Worm (Caenorhabditis elegans): ENCODE measurements around the gene pgph-2.

The pgph-2 gene

DNA sequence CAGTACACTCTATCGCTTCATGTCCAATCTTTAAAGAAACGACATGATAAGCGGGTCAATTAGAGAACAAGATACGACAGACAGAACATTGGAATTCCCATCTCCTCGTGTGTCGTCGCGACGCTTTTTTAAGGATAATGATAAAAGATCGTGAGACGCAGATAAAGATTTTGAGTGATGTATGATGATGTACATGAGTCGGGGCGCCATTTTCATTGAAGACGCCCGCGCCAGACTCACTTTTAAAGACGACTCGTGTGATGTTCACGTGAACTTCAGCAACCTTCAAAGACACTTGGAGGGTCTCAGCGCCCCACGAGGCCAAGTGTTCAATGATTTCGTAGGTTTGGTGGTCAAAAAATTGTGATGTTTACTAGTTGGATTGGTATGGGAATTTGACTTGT is 3.4 kb downstream of the pgph-2 start (continued):
- no peak for TF ChIP-seq ztf-25 (GFP tag; IDR thresholded peaks at IDR 0.05)
- no peak for TF ChIP-seq B0261.1 (tag; optimal IDR thresholded peaks at IDR 0.05)
- no peak for TF ChIP-seq dpl-1 (GFP tag; optimal IDR thresholded peaks at IDR 0.05)
- TF ChIP-seq ceh-91 (GFP tag; IDR thresholded peaks at IDR 0.05): no peak
- no peak for TF ChIP-seq madf-8 (GFP tag; conservative IDR thresholded peaks at IDR 0.05)
- no peak for TF ChIP-seq nhr-27 (tag; optimal IDR thresholded peaks at IDR 0.05)
- no peak for TF ChIP-seq attf-5 (GFP tag; optimal IDR thresholded peaks at IDR 0.05)
- TF ChIP-seq cebp-2 (GFP tag; IDR thresholded peaks at IDR 0.05): no peak
- TF ChIP-seq F22D6.2 (tag; optimal IDR thresholded peaks at IDR 0.05): peak; percentile 64
- no peak for TF ChIP-seq bed-2 (GFP tag; IDR thresholded peaks at IDR 0.05)
- TF ChIP-seq sea-2 (GFP tag; IDR thresholded peaks at IDR 0.05): no peak
- no peak for TF ChIP-seq F10E7.11 (tag; optimal IDR thresholded peaks at IDR 0.05)
- TF ChIP-seq F39B2.1 (GFP tag; IDR thresholded peaks at IDR 0.05): no peak
- no peak for TF ChIP-seq ets-4 (GFP tag; optimal IDR thresholded peaks at IDR 0.05)
- no peak for TF ChIP-seq zim-3 (tag; optimal IDR thresholded peaks at IDR 0.05)
- no peak for TF ChIP-seq D2030.7 (GFP tag; IDR thresholded peaks at IDR 0.05)
- no peak for TF ChIP-seq hmg-20 (GFP tag; IDR thresholded peaks at IDR 0.05)
- TF ChIP-seq F52B5.7 (tag; optimal IDR thresholded peaks at IDR 0.05): no peak
- no peak for TF ChIP-seq ceh-100 (GFP tag; IDR thresholded peaks at IDR 0.05)
- peak; percentile 37; the same call in 1 of the 2 replicates for TF ChIP-seq C06A6.2 (GFP tag; conservative IDR thresholded peaks at IDR 0.05)
- TF ChIP-seq lin-35 (GFP tag; optimal IDR thresholded peaks at IDR 0.05): no peak
- no peak for TF ChIP-seq hlh-12 (tag; optimal IDR thresholded peaks at IDR 0.05)
- TF ChIP-seq bed-1 (GFP tag; IDR thresholded peaks at IDR 0.05): no peak
- TF ChIP-seq K11D2.4 (GFP tag; IDR thresholded peaks at IDR 0.05): no peak; the same call in 1 of the 2 replicates
- no peak for TF ChIP-seq ZK185.1 (tag; optimal IDR thresholded peaks at IDR 0.05; ENCODE audit: poor library complexity, severe bottlenecking)
- no peak for TF ChIP-seq T07F8.4 (tag; optimal IDR thresholded peaks at IDR 0.05)
- no peak for TF ChIP-seq F57A8.1 (GFP tag; optimal IDR thresholded peaks at IDR 0.05)
- TF ChIP-seq cebp-1 (GFP tag; IDR thresholded peaks at IDR 0.05): no peak
- no peak for TF ChIP-seq cebp-1 (tag; optimal IDR thresholded peaks at IDR 0.05)
- TF ChIP-seq F49E8.2 (tag; optimal IDR thresholded peaks at IDR 0.05; ENCODE audit: insufficient read depth): no peak
- TF ChIP-seq B0035.1 (tag; optimal IDR thresholded peaks at IDR 0.05): no peak
- TF ChIP-seq sdz-38 (tag; optimal IDR thresholded peaks at IDR 0.05): no peak
- no peak for TF ChIP-seq egl-44 (GFP tag; IDR thresholded peaks at IDR 0.05)
- TF ChIP-seq rpc-1 (optimal IDR thresholded peaks at IDR 0.05): no peak
- no peak for TF ChIP-seq rpc-1 (tag; optimal IDR thresholded peaks at IDR 0.05)
- no peak for TF ChIP-seq F37B4.10 (GFP tag; IDR thresholded peaks at IDR 0.05)
- no peak for TF ChIP-seq B0019.2 (GFP tag; conservative IDR thresholded peaks at IDR 0.05)
- no peak for TF ChIP-seq pbrm-1 (GFP tag; IDR thresholded peaks at IDR 0.05)
- no peak for TF ChIP-seq unc-130 (GFP tag; optimal IDR thresholded peaks at IDR 0.05)
- peak; percentile 89 for TF ChIP-seq somi-1 (GFP tag; optimal IDR thresholded peaks at IDR 0.05)
- TF ChIP-seq Y53G8AR.9 (GFP tag; conservative IDR thresholded peaks at IDR 0.05): no peak
- TF ChIP-seq F55B11.4 (tag; optimal IDR thresholded peaks at IDR 0.05; ENCODE audit: borderline replicate concordance, insufficient read depth): no peak
- no peak for TF ChIP-seq ztf-18 (tag; optimal IDR thresholded peaks at IDR 0.05)
- TF ChIP-seq ztf-26 (tag; optimal IDR thresholded peaks at IDR 0.05): peak; percentile 56
- TF ChIP-seq rcor-1 (GFP tag; IDR thresholded peaks at IDR 0.05): no peak
- no peak for TF ChIP-seq sptf-2 (GFP tag; optimal IDR thresholded peaks at IDR 0.05)
- no peak for TF ChIP-seq repo-1 (tag; optimal IDR thresholded peaks at IDR 0.05)
- TF ChIP-seq dpff-1 (tag; optimal IDR thresholded peaks at IDR 0.05): no peak
- no peak; the same call in 1 of the 2 replicates for TF ChIP-seq dox-1 (GFP tag; IDR thresholded peaks at IDR 0.05)
- no peak for TF ChIP-seq lsl-1 (GFP tag; optimal IDR thresholded peaks at IDR 0.05)
- TF ChIP-seq mel-28 (tag; optimal IDR thresholded peaks at IDR 0.05; ENCODE audit: borderline replicate concordance): no peak

Measured in whole organism, young adult.